Fruit fly (Drosophila melanogaster): ENCODE data around the gene neo.

The neo gene

DNA sequence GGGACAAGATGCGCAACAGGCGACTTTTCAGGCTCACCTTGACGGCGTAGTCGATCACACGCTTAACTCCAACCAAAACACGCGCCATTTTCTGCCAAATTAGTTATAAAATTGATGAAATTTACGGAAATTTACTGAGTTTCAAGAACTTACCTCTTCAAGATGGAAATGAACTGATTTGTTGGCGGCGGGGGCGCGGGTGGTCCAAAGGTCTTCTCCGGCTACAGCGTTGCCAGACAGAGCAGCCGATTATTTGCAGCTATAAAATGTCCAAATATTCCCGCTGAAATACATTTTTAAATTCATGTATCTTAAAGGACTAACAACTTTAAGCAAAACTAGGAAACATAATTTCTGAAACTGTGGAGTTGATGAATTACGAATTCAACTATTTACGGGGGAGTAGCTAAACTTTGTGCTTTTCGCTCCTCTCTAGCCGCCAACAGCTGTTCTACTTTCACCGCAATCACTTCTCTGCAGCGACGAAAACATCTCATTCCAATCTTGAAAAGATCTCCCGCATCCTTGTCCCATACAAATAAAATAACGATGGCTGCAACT, 16.1 kb upstream of the neo start, which contains the start of the genes Etfb and CG7789 (continued):
- TF ChIP-seq ATbp (GFP tag; optimal IDR thresholded peaks at IDR 0.05): no peak
- TF ChIP-seq CG9817 (tag; optimal IDR thresholded peaks at IDR 0.05): peak; percentile 85
- peak; percentile 66 for TF ChIP-seq tgo (GFP tag; IDR thresholded peaks at IDR 0.05)
- peak; percentile 86 for TF ChIP-seq Bgb (GFP tag; IDR thresholded peaks at IDR 0.05; ENCODE audit: partially characterized antibody)
- TF ChIP-seq B-H2 (GFP tag; optimal IDR thresholded peaks at IDR 0.05): no peak
- peak; percentile 62 for TF ChIP-seq CG1602 (GFP tag; optimal IDR thresholded peaks at IDR 0.05)
- TF ChIP-seq zen2 (GFP tag; IDR thresholded peaks at IDR 0.05; ENCODE audit: partially characterized antibody): peak; percentile 35; the same call in 1 of the 3 replicates
- peak; percentile 49; the same call in 1 of the 2 replicates for TF ChIP-seq peb (GFP tag; IDR thresholded peaks at IDR 0.05)
- TF ChIP-seq Doc3 (GFP tag; IDR thresholded peaks at IDR 0.05; ENCODE audit: partially characterized antibody): peak; percentile 83
- TF ChIP-seq inv (GFP tag; IDR thresholded peaks at IDR 0.05; ENCODE audit: partially characterized antibody): peak; percentile 71
- no peak for TF ChIP-seq mld (GFP tag; IDR thresholded peaks at IDR 0.05; ENCODE audit: partially characterized antibody)
- TF ChIP-seq CG4282 (GFP tag; optimal IDR thresholded peaks at IDR 0.05): peak; percentile 58
- TF ChIP-seq gfzf (GFP tag; optimal IDR thresholded peaks at IDR 0.05): peak; percentile 22
- peak; percentile 59 for TF ChIP-seq CG12942 (GFP tag; optimal IDR thresholded peaks at IDR 0.05)
- TF ChIP-seq Ravus (GFP tag; IDR thresholded peaks at IDR 0.05): 0 out of 2 replicates have a peak, but pooled peaks have one; percentile 3
- peak; percentile 53 for TF ChIP-seq CG8281 (tag; optimal IDR thresholded peaks at IDR 0.05)
- TF ChIP-seq CG10565 (GFP tag; optimal IDR thresholded peaks at IDR 0.05): no peak
- TF ChIP-seq CG3847 (GFP tag; IDR thresholded peaks at IDR 0.05): peak; percentile 94
- peak; percentile 59 for TF ChIP-seq CG16815 (GFP tag; optimal IDR thresholded peaks at IDR 0.05)
- no peak for TF ChIP-seq nerfin-1 (tag; optimal IDR thresholded peaks at IDR 0.05)
- no peak for TF ChIP-seq gcm (GFP tag; optimal IDR thresholded peaks at IDR 0.05)
- peak; percentile 65 for TF ChIP-seq ems (GFP tag; optimal IDR thresholded peaks at IDR 0.05)
- TF ChIP-seq CG6254 (GFP tag; optimal IDR thresholded peaks at IDR 0.05): no peak
- TF ChIP-seq Dek (tag; optimal IDR thresholded peaks at IDR 0.05): peak; percentile 79
- TF ChIP-seq CG30020 (tag; optimal IDR thresholded peaks at IDR 0.05): peak; percentile 32
- TF ChIP-seq CG10979 (tag; optimal IDR thresholded peaks at IDR 0.05): peak; percentile 34
- no peak for TF ChIP-seq jing (GFP tag; optimal IDR thresholded peaks at IDR 0.05)
- TF ChIP-seq ssp (GFP tag; IDR thresholded peaks at IDR 0.05): peak; percentile 58
- no peak for TF ChIP-seq CG6683 (GFP tag; optimal IDR thresholded peaks at IDR 0.05)
- no peak for TF ChIP-seq CG31388 (GFP tag; optimal IDR thresholded peaks at IDR 0.05)
- peak; percentile 74 for TF ChIP-seq exex (tag; optimal IDR thresholded peaks at IDR 0.05)
- peak; percentile 73 for TF ChIP-seq CG33213 (GFP tag; optimal IDR thresholded peaks at IDR 0.05)
- no peak for TF ChIP-seq CG15073 (GFP tag; optimal IDR thresholded peaks at IDR 0.05)
- peak; percentile 42 for TF ChIP-seq CG18011 (GFP tag; optimal IDR thresholded peaks at IDR 0.05)
- no peak for TF ChIP-seq zf30C (GFP tag; optimal IDR thresholded peaks at IDR 0.05)
- no peak for TF ChIP-seq hth (optimal IDR thresholded peaks at IDR 0.05)
- TF ChIP-seq dan (GFP tag; IDR thresholded peaks at IDR 0.05): no peak
- no peak for TF ChIP-seq odd (GFP tag; optimal IDR thresholded peaks at IDR 0.05)
- no peak for TF ChIP-seq ac (GFP tag; optimal IDR thresholded peaks at IDR 0.05)
- TF ChIP-seq sim (GFP tag; IDR thresholded peaks at IDR 0.05): no peak
- TF ChIP-seq Lhr (GFP tag; optimal IDR thresholded peaks at IDR 0.05): peak; percentile 25
- peak; percentile 31 for TF ChIP-seq salm (tag; optimal IDR thresholded peaks at IDR 0.05)
- peak; percentile 62 for TF ChIP-seq wdn (GFP tag; IDR thresholded peaks at IDR 0.05)
- TF ChIP-seq maf-S (GFP tag; optimal IDR thresholded peaks at IDR 0.05): peak; percentile 65
- no peak for TF ChIP-seq sr (GFP tag; IDR thresholded peaks at IDR 0.05)
- TF ChIP-seq CHES-1-like (GFP tag; optimal IDR thresholded peaks at IDR 0.05): peak; percentile 85
- peak; percentile 63 for TF ChIP-seq CG3163 (GFP tag; optimal IDR thresholded peaks at IDR 0.05)
- no peak for TF ChIP-seq CG1529 (GFP tag; optimal IDR thresholded peaks at IDR 0.05)
- peak; percentile 20 for TF ChIP-seq CG10431 (GFP tag; optimal IDR thresholded peaks at IDR 0.05)

All from whole organism, embryonic.